Worm (Caenorhabditis elegans) whole organism, young adult: Measurements from ENCODE around the gene ech-6.

Experiments
- D2030.7 ChIP-seq: fragments of 200-800 bp; sonication (Bioruptor generic); IDR thresholded peaks from 2 replicates; pipeline ENCODE4 v1.3.6; 2022; ENCODE audit warnings: missing genetic modification reagents, missing genetic modification characterization, missing compliant biosample characterization
- F10E7.11 ChIP-seq: sonication (generic microtip); optimal IDR thresholded peaks from 2 replicates; lab custom pipeline; 2017; ENCODE audit warnings: mild to moderate bottlenecking, missing genetic modification characterization, moderate library complexity, missing compliant biosample characterization
- F33H1.4 ChIP-seq: fragments of 200-800 bp; sonication (Bioruptor generic); IDR thresholded peaks from 2 replicates; pipeline ENCODE4 v1.3.6; 2022; ENCODE audit warnings: missing genetic modification reagents, missing genetic modification characterization, missing compliant biosample characterization
- T07F8.4 ChIP-seq: sonication (generic microtip); optimal IDR thresholded peaks from 2 replicates; lab custom pipeline; 2016; ENCODE audit warnings: mild to moderate bottlenecking, missing genetic modification characterization, moderate library complexity, missing compliant biosample characterization
- T26A5.8 ChIP-seq: sonication (generic microtip); optimal IDR thresholded peaks from 2 replicates; lab custom pipeline; 2016; ENCODE audit warnings: missing genetic modification characterization, missing compliant biosample characterization
- Y56A3A.18 ChIP-seq: fragments of 200-800 bp; sonication (Bioruptor generic); IDR thresholded peaks from 2 replicates; pipeline ENCODE4 v1.3.6; 2022; ENCODE audit warnings: missing genetic modification reagents, missing genetic modification characterization, missing compliant biosample characterization
- atf-7 ChIP-seq: sonication (generic microtip); optimal IDR thresholded peaks from 2 replicates; lab custom pipeline; 2017; ENCODE audit warnings: mild to moderate bottlenecking, missing genetic modification characterization, missing compliant biosample characterization
- athp-1 ChIP-seq: sonication (generic microtip); optimal IDR thresholded peaks from 2 replicates; lab custom pipeline; 2017; ENCODE audit warnings: mild to moderate bottlenecking, missing genetic modification characterization, missing compliant biosample characterization
- attf-3 ChIP-seq: fragments of 200-800 bp; sonication (Bioruptor generic); conservative IDR thresholded peaks from 2 replicates; pipeline ENCODE4 v1.3.6; 2022; ENCODE audit warnings: missing genetic modification reagents, missing genetic modification characterization, missing compliant biosample characterization
- bed-1 ChIP-seq: fragments of 200-800 bp; sonication (Bioruptor generic); IDR thresholded peaks from 2 replicates; pipeline ENCODE4 v1.3.6; 2022; ENCODE audit warnings: missing genetic modification reagents, missing genetic modification characterization, missing compliant biosample characterization
- bed-2 ChIP-seq: fragments of 200-800 bp; sonication (Bioruptor generic); IDR thresholded peaks from 2 replicates; pipeline ENCODE4 v1.3.6; 2022; ENCODE audit warnings: missing genetic modification reagents, missing genetic modification characterization, missing compliant biosample characterization
- ccch-3 ChIP-seq: fragments of 200-800 bp; sonication (Bioruptor generic); optimal IDR thresholded peaks from 2 replicates; lab custom pipeline; 2018; ENCODE audit warnings: mild to moderate bottlenecking, missing genetic modification characterization, missing compliant biosample characterization
- cebp-1 ChIP-seq, 2 experiments: fragments of 200-800 bp in 1 of 2; sonication (Bioruptor generic) in 1 of 2; sonication (generic microtip) in 1 of 2; IDR thresholded peaks in 1 of 2; optimal IDR thresholded peaks in 1 of 2; 2 replicates each; pipeline versions ENCODE4 v1.3.6 to Lab custom; 2017 to 2022; ENCODE audit warnings: missing compliant biosample characterization in 2 of 2, missing genetic modification characterization in 2 of 2, mild to moderate bottlenecking in 1 of 2, missing genetic modification reagents in 1 of 2, moderate library complexity in 1 of 2
- ceh-100 ChIP-seq: fragments of 200-800 bp; sonication (Bioruptor generic); IDR thresholded peaks from 2 replicates; pipeline ENCODE4 v1.3.6; 2022; ENCODE audit warnings: missing genetic modification reagents, missing genetic modification characterization, missing compliant biosample characterization
- ceh-27 ChIP-seq: fragments of 200-800 bp; sonication (Bioruptor generic); optimal IDR thresholded peaks from 2 replicates; lab custom pipeline; 2018; ENCODE audit warnings: mild to moderate bottlenecking, missing genetic modification characterization, moderate library complexity, missing compliant biosample characterization
- ceh-58 ChIP-seq: fragments of 200-800 bp; sonication (Bioruptor generic); IDR thresholded peaks from 2 replicates; pipeline ENCODE4 v1.3.6; 2022; ENCODE audit warnings: missing genetic modification characterization, missing compliant biosample characterization
- ceh-79 ChIP-seq: sonication (generic microtip); optimal IDR thresholded peaks from 2 replicates; lab custom pipeline; 2017; ENCODE audit warnings: mild to moderate bottlenecking, missing genetic modification characterization, missing compliant biosample characterization
- chd-7 ChIP-seq: sonication (generic microtip); optimal IDR thresholded peaks from 2 replicates; lab custom pipeline; 2016; ENCODE audit warnings: mild to moderate bottlenecking, missing genetic modification characterization, moderate library complexity, missing compliant biosample characterization
- dox-1 ChIP-seq: fragments of 200-800 bp; sonication (Bioruptor generic); IDR thresholded peaks from 2 replicates; pipeline ENCODE4 v1.3.6; 2022; ENCODE audit warnings: missing genetic modification reagents, missing genetic modification characterization, missing compliant biosample characterization
- efl-1 ChIP-seq: fragments of 150-350 bp; optimal IDR thresholded peaks from 2 replicates; lab custom pipeline; 2014; ENCODE audit warnings: missing biosample characterization, missing genetic modification reagents, missing genetic modification characterization
- gei-17 ChIP-seq: fragments of 200-800 bp; sonication (Bioruptor generic); optimal IDR thresholded peaks from 2 replicates; lab custom pipeline; 2018; ENCODE audit warnings: mild to moderate bottlenecking, missing genetic modification characterization, missing compliant biosample characterization
- hlh-12 ChIP-seq: sonication (generic microtip); optimal IDR thresholded peaks from 2 replicates; lab custom pipeline; 2016; ENCODE audit warnings: missing genetic modification characterization, missing compliant biosample characterization
- hmg-1.2 ChIP-seq: fragments of 200-800 bp; sonication (Bioruptor generic); IDR thresholded peaks from 2 replicates; pipeline ENCODE4 v1.3.6; 2022; ENCODE audit warnings: missing genetic modification reagents, missing genetic modification characterization, missing compliant biosample characterization
- lag-1 ChIP-seq: fragments of 200-800 bp; sonication (Bioruptor generic); IDR thresholded peaks from 2 replicates; pipeline ENCODE4 v1.3.6; 2022; ENCODE audit warnings: missing genetic modification reagents, missing genetic modification characterization, missing compliant biosample characterization
- let-526 ChIP-seq: fragments of 200-800 bp; sonication (Bioruptor generic); IDR thresholded peaks from 2 replicates; pipeline ENCODE4 v1.3.6; 2022; ENCODE audit warnings: missing genetic modification reagents, missing genetic modification characterization, missing compliant biosample characterization
- lin-54 ChIP-seq: fragments of 200-800 bp; sonication (Bioruptor generic); optimal IDR thresholded peaks from 2 replicates; lab custom pipeline; 2018; ENCODE audit warnings: mild to moderate bottlenecking, missing genetic modification characterization, missing compliant biosample characterization
- lsy-27 ChIP-seq: sonication (generic microtip); optimal IDR thresholded peaks from 2 replicates; lab custom pipeline; 2017; ENCODE audit warnings: missing genetic modification characterization, mild to moderate bottlenecking, missing compliant biosample characterization, antibody characterized with exemption, missing genotype, borderline replicate concordance; ENCODE audit not compliant: insufficient read depth
- madf-6 ChIP-seq: fragments of 200-800 bp; sonication (Bioruptor generic); IDR thresholded peaks from 2 replicates; pipeline ENCODE4 v1.3.6; 2022; ENCODE audit warnings: missing genetic modification reagents, missing genetic modification characterization, missing compliant biosample characterization
- madf-8 ChIP-seq: fragments of 200-800 bp; sonication (Bioruptor generic); conservative IDR thresholded peaks from 2 replicates; pipeline ENCODE4 v1.3.6; 2022; ENCODE audit warnings: missing genetic modification reagents, missing genetic modification characterization, missing compliant biosample characterization
- mcd-1 ChIP-seq: fragments of 200-800 bp; sonication (Bioruptor generic); IDR thresholded peaks from 2 replicates; pipeline ENCODE4 v1.3.6; 2022; ENCODE audit warnings: missing genetic modification reagents, missing genetic modification characterization, missing compliant biosample characterization
- mel-28 ChIP-seq: sonication (generic microtip); optimal IDR thresholded peaks from 2 replicates; lab custom pipeline; 2016; ENCODE audit warnings: borderline replicate concordance, mild to moderate bottlenecking, missing genetic modification characterization, missing compliant biosample characterization
- mxl-1 ChIP-seq: sonication (generic microtip); optimal IDR thresholded peaks from 2 replicates; lab custom pipeline; 2016; ENCODE audit warnings: missing genetic modification characterization, missing compliant biosample characterization
- nhr-179 ChIP-seq: sonication (generic microtip); optimal IDR thresholded peaks from 2 replicates; lab custom pipeline; 2016; ENCODE audit warnings: mild to moderate bottlenecking, missing genetic modification characterization, missing compliant biosample characterization
- nhr-90 ChIP-seq: sonication (generic microtip); optimal IDR thresholded peaks from 2 replicates; lab custom pipeline; 2016; ENCODE audit warnings: missing genotype, mild to moderate bottlenecking, missing genetic modification characterization, missing compliant biosample characterization
- rcor-1 ChIP-seq: fragments of 200-800 bp; sonication (Bioruptor generic); IDR thresholded peaks from 2 replicates; pipeline ENCODE4 v1.3.6; 2022; ENCODE audit warnings: missing genetic modification reagents, missing genetic modification characterization, missing compliant biosample characterization
- rpc-1 ChIP-seq, 2 experiments: fragments of 150-350 bp in 1 of 2; sonication (generic microtip) in 1 of 2; optimal IDR thresholded peaks; 2 replicates each; lab custom pipeline; 2014 to 2018; ENCODE audit warnings: missing biosample characterization in 1 of 2, missing genetic modification characterization in 1 of 2, missing genetic modification reagents in 1 of 2, missing genotype in 1 of 2
- sdz-38 ChIP-seq: sonication (generic microtip); optimal IDR thresholded peaks from 2 replicates; lab custom pipeline; 2016; ENCODE audit warnings: missing genotype, missing genetic modification characterization, missing compliant biosample characterization
- snpc-1.3 ChIP-seq: sonication (generic microtip); optimal IDR thresholded peaks from 2 replicates; lab custom pipeline; 2017; ENCODE audit warnings: missing genetic modification characterization, mild to moderate bottlenecking, missing compliant biosample characterization, antibody characterized with exemption, moderate library complexity, missing genotype, missing genetic modification reagents; ENCODE audit not compliant: insufficient read depth
- sptf-2 ChIP-seq: fragments of 200-800 bp; sonication (Bioruptor generic); optimal IDR thresholded peaks from 2 replicates; lab custom pipeline; 2018; ENCODE audit warnings: mild to moderate bottlenecking, missing genetic modification characterization, missing compliant biosample characterization
- tlf-1 ChIP-seq: fragments of 200-800 bp; sonication (Bioruptor generic); optimal IDR thresholded peaks from 2 replicates; lab custom pipeline; 2018; ENCODE audit warnings: mild to moderate bottlenecking, missing genetic modification characterization, missing compliant biosample characterization
- unc-130 ChIP-seq: sonication (generic microtip); optimal IDR thresholded peaks from 2 replicates; lab custom pipeline; 2016; ENCODE audit warnings: missing genetic modification reagents, missing genetic modification characterization, missing compliant biosample characterization
- xnd-1 ChIP-seq: sonication (generic microtip); optimal IDR thresholded peaks from 2 replicates; lab custom pipeline; 2016; ENCODE audit warnings: missing genotype, missing genetic modification reagents, missing genetic modification characterization, missing compliant biosample characterization
- zfh-2 ChIP-seq: fragments of 200-800 bp; sonication (Bioruptor generic); conservative IDR thresholded peaks from 2 replicates; pipeline ENCODE4 v1.3.6; 2022; ENCODE audit warnings: missing genetic modification reagents, missing genetic modification characterization, missing compliant biosample characterization
- zim-3 ChIP-seq: sonication (generic microtip); optimal IDR thresholded peaks from 2 replicates; lab custom pipeline; 2017; ENCODE audit warnings: mild to moderate bottlenecking, missing genetic modification characterization, moderate library complexity, missing compliant biosample characterization
- ztf-25 ChIP-seq: fragments of 200-800 bp; sonication (Bioruptor generic); IDR thresholded peaks from 2 replicates; pipeline ENCODE4 v1.3.6; 2022; ENCODE audit warnings: missing genetic modification reagents, missing genetic modification characterization, missing compliant biosample characterization
- ztf-26 ChIP-seq: sonication (generic microtip); optimal IDR thresholded peaks from 2 replicates; lab custom pipeline; 2017; ENCODE audit warnings: missing genetic modification characterization, missing compliant biosample characterization

Gene ech-6

DNA sequence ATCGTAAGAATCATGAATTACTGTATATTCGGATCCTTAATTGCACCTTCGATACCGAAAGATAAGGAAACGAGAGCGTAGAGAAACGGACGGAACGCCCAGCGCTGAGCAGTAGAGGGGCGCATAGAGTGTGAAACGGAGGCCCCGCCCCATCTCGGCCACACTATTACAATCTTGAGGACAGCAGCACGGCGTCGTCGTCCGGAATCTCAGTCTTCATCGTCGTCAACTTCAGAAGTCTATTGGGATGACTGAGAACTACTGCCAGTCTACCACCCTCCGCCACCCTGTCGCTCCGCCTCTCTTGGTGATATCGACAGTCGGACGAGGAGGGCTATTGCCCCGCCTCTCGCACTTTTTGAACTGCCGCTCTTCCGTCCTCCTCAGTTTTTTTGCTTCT, 12.0 kb upstream of the ech-6 start:
- TF ChIP-seq bed-1 (GFP tag; lab: Robert Waterston, UW) (0 out of 2 replicates have a peak, but pooled peaks have one; percentile 60), zim-3 (tag; lab: Kevin White, UChicago) (no peak), rcor-1 (no peak), tlf-1 (GFP tag; lab: Kevin White, UChicago) (no peak), attf-3 (GFP tag; lab: Robert Waterston, UW) (no peak), nhr-90 (tag; lab: Kevin White, UChicago) (no peak), ztf-25 (GFP tag; lab: Robert Waterston, UW) (no peak), D2030.7 (GFP tag; lab: Robert Waterston, UW) (no peak), rpc-1 (optimal IDR thresholded peaks at IDR 0.05; lab: Kevin White, UChicago) (no peak), rpc-1 (tag; optimal IDR thresholded peaks at IDR 0.05; lab: Kevin White, UChicago) (no peak), F33H1.4 (GFP tag; lab: Robert Waterston, UW) (0 out of 2 replicates have a peak, but pooled peaks have one; percentile 12), madf-8 (GFP tag; lab: Robert Waterston, UW) (no peak), Y56A3A.18 (no peak), ceh-58 (no peak), gei-17 (no peak), zfh-2 (peak; percentile 63; the same call in 1 of the 2 replicates), nhr-179 (tag; lab: Kevin White, UChicago) (no peak), lag-1 (GFP tag; lab: Robert Waterston, UW) (no peak), madf-6 (no peak), ztf-26 (tag; lab: Kevin White, UChicago) (no peak), let-526 (GFP tag; lab: Robert Waterston, UW) (no peak), mcd-1 (GFP tag; lab: Robert Waterston, UW) (peak; percentile 22; the same call in 1 of the 2 replicates), unc-130 (GFP tag; lab: Kevin White, UChicago) (no peak), ceh-79 (no peak), cebp-1 (GFP tag; IDR thresholded peaks at IDR 0.05; lab: Robert Waterston, UW) (no peak), cebp-1 (tag; optimal IDR thresholded peaks at IDR 0.05; lab: Kevin White, UChicago) (no peak)

DNA sequence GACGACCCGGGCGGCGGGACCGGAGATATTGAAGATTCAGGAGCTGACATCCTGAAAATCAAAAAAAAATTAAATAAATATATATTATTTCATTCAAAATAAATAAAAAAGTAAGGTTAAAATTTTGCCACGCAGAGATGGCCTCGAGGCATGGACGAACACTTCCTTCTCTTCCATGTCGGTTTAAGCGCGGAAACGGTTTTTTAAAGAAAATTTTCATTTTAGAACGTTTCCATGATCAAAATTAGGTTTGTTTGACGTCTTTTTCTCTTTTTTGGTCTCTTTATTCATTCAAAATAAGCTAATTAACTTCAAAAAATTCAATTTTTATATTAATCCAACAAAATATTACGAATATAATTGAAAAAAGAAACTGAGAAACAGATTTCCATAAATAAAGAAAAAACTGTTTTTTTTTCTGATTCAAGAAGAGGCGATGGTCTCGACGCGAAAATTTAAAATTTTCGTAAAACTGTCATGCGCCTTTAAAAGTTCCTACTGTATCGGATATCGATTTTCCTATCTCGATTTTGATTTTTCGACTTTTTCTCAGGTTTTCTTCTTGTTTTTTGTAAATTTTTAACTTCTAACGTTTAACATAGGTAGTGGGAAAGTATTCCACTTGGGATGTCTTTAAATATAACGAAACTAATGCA, 9.5 kb upstream of the ech-6 start, which contains the start of gene gcc-2:
TSS of gene gcc-2 (minus strand) at position 51 of the 656 bp plus-strand sequence.
- TF ChIP-seq dox-1 (GFP tag; lab: Robert Waterston, UW): no peak
- TF ChIP-seq bed-2 (GFP tag; lab: Robert Waterston, UW): no peak
- peak; percentile 50 for TF ChIP-seq madf-8 (GFP tag; lab: Robert Waterston, UW)
- no peak for TF ChIP-seq chd-7
- no peak for TF ChIP-seq lsy-27
- no peak for TF ChIP-seq snpc-1.3 (tag; lab: Kevin White, UChicago)
- TF ChIP-seq gei-17: no peak
- TF ChIP-seq ccch-3 (GFP tag; lab: Kevin White, UChicago): no peak
- peak; percentile 3 for TF ChIP-seq lin-54 (GFP tag; lab: Kevin White, UChicago)
- no peak for TF ChIP-seq F10E7.11 (tag; lab: Kevin White, UChicago)
- TF ChIP-seq mcd-1 (GFP tag; lab: Robert Waterston, UW): no peak
- TF ChIP-seq madf-6: peak; percentile 76
- TF ChIP-seq ceh-27 (GFP tag; lab: Kevin White, UChicago): no peak
- peak; percentile 64 for TF ChIP-seq xnd-1
- TF ChIP-seq athp-1 (tag; lab: Kevin White, UChicago): no peak
- no peak for TF ChIP-seq T26A5.8 (tag; lab: Kevin White, UChicago)
- no peak for TF ChIP-seq sptf-2
- no peak for TF ChIP-seq T07F8.4 (tag; lab: Kevin White, UChicago)
- no peak for TF ChIP-seq mel-28 (tag; lab: Kevin White, UChicago)
- no peak for TF ChIP-seq atf-7
- no peak for TF ChIP-seq ceh-79
- TF ChIP-seq hlh-12: no peak
- TF ChIP-seq ceh-100: no peak
- TF ChIP-seq mxl-1 (tag; lab: Kevin White, UChicago): no peak
- no peak for TF ChIP-seq ztf-25 (GFP tag; lab: Robert Waterston, UW)
- no peak for TF ChIP-seq sdz-38 (tag; lab: Kevin White, UChicago)
- TF ChIP-seq efl-1 (GFP tag; lab: Kevin White, UChicago): peak; percentile 16
- no peak for TF ChIP-seq hmg-1.2
